Fruit fly (Drosophila melanogaster): ENCODE measurements around the gene CG15561.

Gene CG15561

dm6 chr3R:31222125-31222889, 6.6 kb upstream of the CG15561 start (continued):
- peak; percentile 76 for TF ChIP-seq CrebB (tag; optimal IDR thresholded peaks at IDR 0.05)
- no peak for TF ChIP-seq Sin3A (optimal IDR thresholded peaks at IDR 0.05)
- peak; percentile 78 for TF ChIP-seq jumu (GFP tag; optimal IDR thresholded peaks at IDR 0.05)
- no peak for TF ChIP-seq dan (GFP tag; IDR thresholded peaks at IDR 0.05)
- peak; percentile 66 for TF ChIP-seq salm (tag; optimal IDR thresholded peaks at IDR 0.05)
- TF ChIP-seq Six4 (GFP tag; optimal IDR thresholded peaks at IDR 0.05): peak; percentile 71
- TF ChIP-seq corto (GFP tag; optimal IDR thresholded peaks at IDR 0.05): no peak
- no peak for TF ChIP-seq CG4404 (GFP tag; IDR thresholded peaks at IDR 0.05)
- no peak for TF ChIP-seq gsb (GFP tag; IDR thresholded peaks at IDR 0.05)
- no peak for TF ChIP-seq inv (GFP tag; IDR thresholded peaks at IDR 0.05; ENCODE audit: partially characterized antibody)
- TF ChIP-seq CG14667 (GFP tag; IDR thresholded peaks at IDR 0.05): no peak
- TF ChIP-seq dmrt11E (tag; optimal IDR thresholded peaks at IDR 0.05): peak; percentile 85
- peak; percentile 86 for TF ChIP-seq nmo (GFP tag; optimal IDR thresholded peaks at IDR 0.05)
- TF ChIP-seq Spps (tag; optimal IDR thresholded peaks at IDR 0.05): peak; percentile 65
- TF ChIP-seq CG8478 (optimal IDR thresholded peaks at IDR 0.05): no peak
- TF ChIP-seq CG14014 (GFP tag; IDR thresholded peaks at IDR 0.05): no peak
- TF ChIP-seq unpg (GFP tag; optimal IDR thresholded peaks at IDR 0.05): peak; percentile 85
- TF ChIP-seq Dip3 (GFP tag; optimal IDR thresholded peaks at IDR 0.05): peak; percentile 74
- peak; percentile 2 for TF ChIP-seq hkb (optimal IDR thresholded peaks at IDR 0.05)
- TF ChIP-seq hkb (GFP tag; IDR thresholded peaks at IDR 0.05): no peak
- TF ChIP-seq CG1233 (GFP tag; optimal IDR thresholded peaks at IDR 0.05): peak; percentile 76
- no peak for TF ChIP-seq Kr (GFP tag; optimal IDR thresholded peaks at IDR 0.05)
- peak; percentile 44 for TF ChIP-seq CG4282 (GFP tag; optimal IDR thresholded peaks at IDR 0.05)
- no peak for TF ChIP-seq ham (GFP tag; IDR thresholded peaks at IDR 0.05)
- no peak for TF ChIP-seq Adf1 (GFP tag; IDR thresholded peaks at IDR 0.05)
- TF ChIP-seq mld (GFP tag; IDR thresholded peaks at IDR 0.05; ENCODE audit: partially characterized antibody): no peak
- peak in 1 of 2 experiments; percentile 16 for TF ChIP-seq Hr78 (GFP tag; optimal IDR thresholded peaks at IDR 0.05)
- TF ChIP-seq slp2 (GFP tag; optimal IDR thresholded peaks at IDR 0.05): peak; percentile 86
- no peak for TF ChIP-seq CG32772 (GFP tag; IDR thresholded peaks at IDR 0.05)
- peak; percentile 68 for TF ChIP-seq CG1529 (GFP tag; optimal IDR thresholded peaks at IDR 0.05)
- peak; percentile 83 for TF ChIP-seq CG10979 (tag; optimal IDR thresholded peaks at IDR 0.05)
- no peak for TF ChIP-seq Bgb (GFP tag; IDR thresholded peaks at IDR 0.05; ENCODE audit: partially characterized antibody)
- peak; percentile 16 for TF ChIP-seq Neu2 (GFP tag; optimal IDR thresholded peaks at IDR 0.05; ENCODE audit: borderline replicate concordance)
- no peak for TF ChIP-seq al (GFP tag; IDR thresholded peaks at IDR 0.05)
- TF ChIP-seq CG9609 (GFP tag; optimal IDR thresholded peaks at IDR 0.05): peak; percentile 87
- peak; percentile 72 for TF ChIP-seq schlank (tag; optimal IDR thresholded peaks at IDR 0.05)
- peak; percentile 56 for TF ChIP-seq eyg (GFP tag; optimal IDR thresholded peaks at IDR 0.05)
- TF ChIP-seq NFAT (GFP tag; IDR thresholded peaks at IDR 0.05): no peak
- peak; percentile 81 for TF ChIP-seq Sox102F (GFP tag; optimal IDR thresholded peaks at IDR 0.05)
- no peak for TF ChIP-seq esg (GFP tag; conservative IDR thresholded peaks at IDR 0.05)
- no peak for TF ChIP-seq zfh1 (GFP tag; IDR thresholded peaks at IDR 0.05)
- TF ChIP-seq Mad (GFP tag; optimal IDR thresholded peaks at IDR 0.05): peak; percentile 65
- peak; percentile 14 for TF ChIP-seq ash1 (GFP tag; optimal IDR thresholded peaks at IDR 0.05)
- TF ChIP-seq gem (tag; optimal IDR thresholded peaks at IDR 0.05): peak; percentile 93
- no peak for TF ChIP-seq usp (GFP tag; optimal IDR thresholded peaks at IDR 0.05)
- TF ChIP-seq sug (tag; optimal IDR thresholded peaks at IDR 0.05): peak; percentile 72
- TF ChIP-seq Gsc (GFP tag; IDR thresholded peaks at IDR 0.05): no peak
- peak; percentile 76 for TF ChIP-seq Myb (GFP tag; optimal IDR thresholded peaks at IDR 0.05)
- no peak for TF ChIP-seq Ptx1 (GFP tag; IDR thresholded peaks at IDR 0.05)
- TF ChIP-seq CG18599 (GFP tag; optimal IDR thresholded peaks at IDR 0.05): peak; percentile 95
- no peak for TF ChIP-seq CG14860 (GFP tag; IDR thresholded peaks at IDR 0.05; ENCODE audit: partially characterized antibody)
